Worm (Caenorhabditis elegans): Measurements from ENCODE around the gene K07F5.22.

K07F5.22 gene

DNA sequence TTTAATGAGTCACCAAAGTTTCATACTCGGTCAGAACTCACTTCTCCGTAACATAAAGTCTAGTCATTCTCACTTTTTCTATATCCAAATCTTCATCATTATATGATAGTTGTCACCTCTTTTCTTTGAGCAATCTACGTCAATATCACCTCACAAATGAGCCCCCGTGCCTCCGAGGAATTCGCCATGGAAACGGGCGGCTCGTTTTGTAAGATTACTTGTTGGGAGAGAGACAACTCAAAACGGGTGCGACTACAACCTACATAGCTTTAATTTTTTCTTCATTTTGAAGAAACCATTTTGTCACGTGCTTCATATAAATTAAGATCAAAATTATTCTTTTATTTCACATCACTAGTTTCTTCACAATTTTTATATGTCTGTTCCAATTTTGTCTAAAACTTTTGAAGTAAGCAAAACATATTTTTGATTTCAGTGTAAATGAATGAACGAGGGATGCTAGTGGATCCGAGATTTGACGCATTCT, 14.1 kb downstream of the K07F5.22 start, which contains the start of gene nhr-4 (continued):
- no peak for TF ChIP-seq aly-2 (tag; optimal IDR thresholded peaks at IDR 0.05)

DNA sequence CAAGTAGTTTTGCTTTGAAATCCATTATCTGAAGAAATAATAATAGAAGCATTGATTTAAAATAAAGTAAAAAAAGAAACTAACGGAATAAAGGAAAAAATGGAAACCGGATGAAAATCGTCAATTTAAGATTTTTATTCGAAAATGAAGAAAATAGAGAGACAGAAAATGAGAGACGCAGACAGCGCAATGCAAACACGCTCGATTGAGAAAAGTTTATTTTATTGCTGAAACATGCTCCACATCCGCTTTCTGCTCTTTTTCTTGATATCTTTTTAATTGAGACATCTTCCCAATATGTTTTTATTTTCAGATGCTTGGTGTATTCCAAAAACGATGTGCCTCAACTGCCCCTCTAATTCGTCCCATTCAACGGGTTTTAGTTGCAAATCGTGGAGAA, 19.4 kb downstream of the K07F5.22 start, which contains the start of the genes prp-18 and mccc-1:
Gene prp-18, minus strand, starts transcription at position 127 of the 400 bp plus-strand sequence.
Gene mccc-1, plus strand, starts transcription at position 314 of the 400 bp plus-strand sequence.
- TF ChIP-seq nhr-71 (tag; optimal IDR thresholded peaks at IDR 0.05) (no peak), fkh-4 (tag; optimal IDR thresholded peaks at IDR 0.05; ENCODE audit: borderline replicate concordance) (no peak), nhr-19 (GFP tag; conservative IDR thresholded peaks at IDR 0.05) (peak; percentile 25; the same call in 1 of the 2 replicates), ztf-11 (tag; optimal IDR thresholded peaks at IDR 0.05) (no peak), sup-37 (GFP tag; optimal IDR thresholded peaks at IDR 0.05) (no peak), aha-1 (tag; optimal IDR thresholded peaks at IDR 0.05) (no peak), C34B4.2 (tag; optimal IDR thresholded peaks at IDR 0.05) (no peak), irx-1 (tag; optimal IDR thresholded peaks at IDR 0.05) (no peak), C04F5.9 (tag; optimal IDR thresholded peaks at IDR 0.05) (no peak), xbp-1 (tag; optimal IDR thresholded peaks at IDR 0.05) (peak; percentile 48), blmp-1 (tag; optimal IDR thresholded peaks at IDR 0.05) (peak; percentile 30), pag-3 (tag; optimal IDR thresholded peaks at IDR 0.05; ENCODE audit: borderline replicate concordance, insufficient read depth) (no peak), unc-86 (tag; optimal IDR thresholded peaks at IDR 0.05) (peak; percentile 4), unc-62 (GFP tag; optimal IDR thresholded peaks at IDR 0.05) (no peak), nhr-84 (tag; optimal IDR thresholded peaks at IDR 0.05) (no peak), zag-1 (tag; optimal IDR thresholded peaks at IDR 0.05) (no peak), egl-13 (tag; optimal IDR thresholded peaks at IDR 0.05) (no peak), ceh-63 (GFP tag; optimal IDR thresholded peaks at IDR 0.05) (no peak), Y116A8C.19 (tag; optimal IDR thresholded peaks at IDR 0.05; ENCODE audit: borderline replicate concordance) (no peak), nhr-90 (tag; optimal IDR thresholded peaks at IDR 0.05; ENCODE audit: poor library complexity) (no peak), grh-1 (GFP tag; IDR thresholded peaks at IDR 0.05) (no peak), nhr-76 (tag; optimal IDR thresholded peaks at IDR 0.05) (no peak), lin-13 (GFP tag; optimal IDR thresholded peaks at IDR 0.05) (no peak), C16A3.4 (tag; optimal IDR thresholded peaks at IDR 0.05) (peak; percentile 62), hlh-4 (tag; optimal IDR thresholded peaks at IDR 0.05) (no peak), lin-15B (tag; optimal IDR thresholded peaks at IDR 0.05) (peak; percentile 56), elt-2 (tag; optimal IDR thresholded peaks at IDR 0.05) (no peak), nhr-11 (tag; optimal IDR thresholded peaks at IDR 0.05) (no peak), ceh-90 (tag; optimal IDR thresholded peaks at IDR 0.05) (no peak), jun-1 (tag; optimal IDR thresholded peaks at IDR 0.05) (no peak), snu-23 (GFP tag; optimal IDR thresholded peaks at IDR 0.05) (peak; percentile 61), fos-1 (tag; optimal IDR thresholded peaks at IDR 0.05) (no peak), swsn-7 (tag; optimal IDR thresholded peaks at IDR 0.05) (peak; percentile 33), efl-3 (GFP tag; optimal IDR thresholded peaks at IDR 0.05) (no peak), unc-30 (tag; optimal IDR thresholded peaks at IDR 0.05) (no peak), snpc-4 (tag; optimal IDR thresholded peaks at IDR 0.05) (no peak), unc-130 (tag; optimal IDR thresholded peaks at IDR 0.05) (peak; percentile 9), egl-27 (tag; optimal IDR thresholded peaks at IDR 0.05) (no peak), unc-98 (GFP tag; IDR thresholded peaks at IDR 0.05) (no peak), F16B12.6 (tag; optimal IDR thresholded peaks at IDR 0.05) (no peak), ceh-8 (GFP tag; optimal IDR thresholded peaks at IDR 0.05) (no peak), vab-15 (tag; optimal IDR thresholded peaks at IDR 0.05) (no peak), mep-1 (tag; optimal IDR thresholded peaks at IDR 0.05) (peak; percentile 74), efl-1 (optimal IDR thresholded peaks at IDR 0.05) (peak; percentile 67 to 70), efl-1 (GFP tag; optimal IDR thresholded peaks at IDR 0.05 in 1 of 2) (peak; percentile 64 to 91), lin-39 (tag; optimal IDR thresholded peaks at IDR 0.05) (no peak), alr-1 (tag; optimal IDR thresholded peaks at IDR 0.05; ENCODE audit: borderline replicate concordance) (no peak), nhr-12 (tag; optimal IDR thresholded peaks at IDR 0.05) (no peak), nhr-47 (tag; optimal IDR thresholded peaks at IDR 0.05) (no peak), skn-1 (tag; optimal IDR thresholded peaks at IDR 0.05) (peak; percentile 28), hlh-17 (GFP tag; optimal IDR thresholded peaks at IDR 0.05; ENCODE audit: borderline replicate concordance) (no peak)
